Fruit fly (Drosophila melanogaster) whole organism, prepupa: ENCODE data around the gene CG5104.

Source experiments
- Blimp-1 ChIP-seq: fragments of 200-800 bp; sonication (Bioruptor generic); optimal IDR thresholded peaks from 3 replicates; lab custom pipeline; 2017; ENCODE audit warnings: missing biosample characterization, missing genetic modification characterization, mild to moderate bottlenecking, moderate library complexity, missing genetic modification reagents
- CG11294 ChIP-seq: fragments of 200-800 bp; sonication (Bioruptor generic); IDR thresholded peaks from 2 replicates; pipeline ENCODE4 v1.3.6; 2022; ENCODE audit warnings: missing biosample characterization, missing genetic modification characterization
- CG11902 ChIP-seq: fragments of 200-800 bp; sonication (Bioruptor generic); optimal IDR thresholded peaks from 3 replicates; lab custom pipeline; 2016; ENCODE audit warnings: missing biosample characterization, missing genetic modification characterization
- CG15336 ChIP-seq: fragments of 200-800 bp; sonication (Bioruptor generic); IDR thresholded peaks from 2 replicates; pipeline ENCODE4 v1.3.6; 2022; ENCODE audit warnings: missing biosample characterization, missing genetic modification characterization
- CG1621 ChIP-seq: fragments of 200-800 bp; sonication (Bioruptor generic); optimal IDR thresholded peaks from 3 replicates; lab custom pipeline; 2018; ENCODE audit warnings: missing biosample characterization, mild to moderate bottlenecking, missing genetic modification characterization
- CG16779 ChIP-seq: fragments of 200-800 bp; sonication (Bioruptor generic); optimal IDR thresholded peaks from 3 replicates; lab custom pipeline; 2017; ENCODE audit warnings: missing biosample characterization, mild to moderate bottlenecking, missing genetic modification characterization
- CG3032 ChIP-seq: fragments of 200-800 bp; optimal IDR thresholded peaks from 2 replicates; lab custom pipeline; 2019; ENCODE audit warnings: missing biosample characterization, mild to moderate bottlenecking, missing genetic modification characterization, moderate library complexity
- CG31627 ChIP-seq: fragments of 200-800 bp; sonication (Bioruptor generic); optimal IDR thresholded peaks from 3 replicates; lab custom pipeline; 2016; ENCODE audit warnings: missing biosample characterization, missing genetic modification characterization
- CG34406 ChIP-seq: fragments of 200-800 bp; sonication (Bioruptor generic); optimal IDR thresholded peaks from 3 replicates; lab custom pipeline; 2016; ENCODE audit warnings: missing biosample characterization, missing genetic modification characterization
- CG3919 ChIP-seq: fragments of 200-800 bp; sonication (Bioruptor generic); optimal IDR thresholded peaks from 3 replicates; lab custom pipeline; 2016; ENCODE audit warnings: missing biosample characterization, missing genetic modification characterization
- CG6854 ChIP-seq: fragments of 200-800 bp; sonication (Bioruptor generic); optimal IDR thresholded peaks from 2 replicates; lab custom pipeline; 2017; ENCODE audit warnings: missing biosample characterization, mild to moderate bottlenecking, missing genetic modification characterization
- CG8119 ChIP-seq: fragments of 200-800 bp; sonication (Bioruptor generic); IDR thresholded peaks from 3 replicates; pipeline ENCODE4 v1.3.6; 2022; ENCODE audit warnings: missing biosample characterization, missing genetic modification characterization
- CG8319 ChIP-seq: fragments of 200-800 bp; sonication (Bioruptor generic); optimal IDR thresholded peaks from 3 replicates; lab custom pipeline; 2016; ENCODE audit warnings: missing biosample characterization, missing genetic modification characterization
- CG8632 ChIP-seq: fragments of 200-800 bp; sonication (Bioruptor generic); optimal IDR thresholded peaks from 3 replicates; lab custom pipeline; 2016; ENCODE audit warnings: missing biosample characterization, missing genetic modification characterization
- CG9139 ChIP-seq: fragments of 200-800 bp; sonication (Bioruptor generic); optimal IDR thresholded peaks from 3 replicates; lab custom pipeline; 2017; ENCODE audit warnings: missing biosample characterization, mild to moderate bottlenecking, missing genetic modification characterization
- Eip75B ChIP-seq: fragments of 200-800 bp; sonication (Bioruptor generic); optimal IDR thresholded peaks from 3 replicates; lab custom pipeline; 2016; ENCODE audit warnings: missing biosample characterization, missing genetic modification characterization
- Eip78C ChIP-seq: fragments of 200-800 bp; sonication (Bioruptor generic); peaks from one replicate; lab custom pipeline; 2016; ENCODE audit warnings: missing biosample characterization, missing genetic modification characterization
- Eip93F ChIP-seq: fragments of 200-800 bp; sonication (Bioruptor generic); optimal IDR thresholded peaks from 2 replicates; lab custom pipeline; 2016; ENCODE audit warnings: missing biosample characterization, mild to moderate bottlenecking, missing genetic modification characterization
- Ets21C ChIP-seq: fragments of 200-800 bp; sonication (Bioruptor generic); optimal IDR thresholded peaks from 3 replicates; lab custom pipeline; 2016; ENCODE audit warnings: missing biosample characterization, missing genetic modification characterization
- Ets96B ChIP-seq: fragments of 200-800 bp; optimal IDR thresholded peaks from 2 replicates; lab custom pipeline; 2019; ENCODE audit warnings: missing biosample characterization, mild to moderate bottlenecking, missing genetic modification characterization, moderate library complexity
- Gug ChIP-seq: fragments of 200-800 bp; sonication (Bioruptor generic); IDR thresholded peaks from 2 replicates; pipeline ENCODE4 v1.3.6; 2022; ENCODE audit warnings: missing biosample characterization, missing genetic modification characterization
- Hr38 ChIP-seq: sonication (Bioruptor generic); optimal IDR thresholded peaks from 2 replicates; lab custom pipeline; 2016; ENCODE audit warnings: missing biosample characterization, missing genetic modification characterization
- Met ChIP-seq: fragments of 200-800 bp; sonication (Bioruptor generic); optimal IDR thresholded peaks from 3 replicates; lab custom pipeline; 2016; ENCODE audit warnings: missing biosample characterization, missing genetic modification characterization
- Sox102F ChIP-seq: fragments of 200-800 bp; sonication (Bioruptor generic); optimal IDR thresholded peaks from 2 replicates; lab custom pipeline; 2016; ENCODE audit warnings: missing biosample characterization, mild to moderate bottlenecking, missing genetic modification characterization
- Sox14 ChIP-seq: fragments of 200-800 bp; sonication (Bioruptor generic); optimal IDR thresholded peaks from 3 replicates; lab custom pipeline; 2016; ENCODE audit warnings: missing biosample characterization, missing genetic modification characterization
- Sox15 ChIP-seq: fragments of 200-800 bp; sonication (Bioruptor generic); optimal IDR thresholded peaks from 3 replicates; lab custom pipeline; 2016; ENCODE audit warnings: missing biosample characterization, missing genetic modification characterization
- acj6 ChIP-seq: fragments of 200-800 bp; sonication (Bioruptor generic); optimal IDR thresholded peaks from 3 replicates; lab custom pipeline; 2016; ENCODE audit warnings: missing biosample characterization, missing genetic modification characterization
- dac ChIP-seq: fragments of 200-800 bp; sonication (Bioruptor generic); optimal IDR thresholded peaks from 2 replicates; lab custom pipeline; 2017; ENCODE audit warnings: missing biosample characterization, mild to moderate bottlenecking, missing genetic modification characterization
- eg ChIP-seq: fragments of 200-800 bp; sonication (Bioruptor generic); IDR thresholded peaks from 3 replicates; pipeline ENCODE4 v1.3.6; 2022; ENCODE audit warnings: missing biosample characterization, missing genetic modification characterization
- fd85E ChIP-seq: fragments of 200-800 bp; sonication (Bioruptor generic); optimal IDR thresholded peaks from 3 replicates; lab custom pipeline; 2016; ENCODE audit warnings: missing biosample characterization, missing genetic modification characterization
- fkh ChIP-seq: fragments of 200-800 bp; sonication (Bioruptor generic); optimal IDR thresholded peaks from 3 replicates; lab custom pipeline; 2017; ENCODE audit warnings: missing biosample characterization, mild to moderate bottlenecking, missing genetic modification characterization, moderate library complexity
- lz ChIP-seq: fragments of 200-800 bp; sonication (Bioruptor generic); optimal IDR thresholded peaks from 3 replicates; lab custom pipeline; 2016; ENCODE audit warnings: missing biosample characterization, missing genetic modification characterization
- net ChIP-seq: fragments of 200-800 bp; sonication (Bioruptor generic); optimal IDR thresholded peaks from 3 replicates; lab custom pipeline; 2016; ENCODE audit warnings: missing biosample characterization, missing genetic modification characterization
- spab ChIP-seq: fragments of 200-800 bp; sonication (Bioruptor generic); optimal IDR thresholded peaks from 2 replicates; lab custom pipeline; 2017; ENCODE audit warnings: missing biosample characterization, mild to moderate bottlenecking, missing genetic modification characterization, missing genetic modification reagents
- ss ChIP-seq, 2 experiments: fragments of 200-800 bp; sonication (Bioruptor generic); optimal IDR thresholded peaks; 2 replicates in 1 of 2; 3 replicates in 1 of 2; lab custom pipeline; 2017 to 2018; ENCODE audit warnings: mild to moderate bottlenecking in 2 of 2, missing biosample characterization in 2 of 2, missing genetic modification characterization in 2 of 2, moderate library complexity in 1 of 2
- svp ChIP-seq: fragments of 200-800 bp; sonication (Bioruptor generic); peaks from one replicate; lab custom pipeline; 2016; ENCODE audit warnings: missing biosample characterization, missing genetic modification characterization
- topi ChIP-seq: fragments of 200-800 bp; sonication (Bioruptor generic); optimal IDR thresholded peaks from 3 replicates; lab custom pipeline; 2016; ENCODE audit warnings: missing biosample characterization, missing genetic modification characterization
- vri ChIP-seq: fragments of 200-800 bp; sonication (Bioruptor generic); optimal IDR thresholded peaks from 3 replicates; lab custom pipeline; 2016; ENCODE audit warnings: missing biosample characterization, mild to moderate bottlenecking, missing genetic modification characterization

The CG5104 gene

DNA sequence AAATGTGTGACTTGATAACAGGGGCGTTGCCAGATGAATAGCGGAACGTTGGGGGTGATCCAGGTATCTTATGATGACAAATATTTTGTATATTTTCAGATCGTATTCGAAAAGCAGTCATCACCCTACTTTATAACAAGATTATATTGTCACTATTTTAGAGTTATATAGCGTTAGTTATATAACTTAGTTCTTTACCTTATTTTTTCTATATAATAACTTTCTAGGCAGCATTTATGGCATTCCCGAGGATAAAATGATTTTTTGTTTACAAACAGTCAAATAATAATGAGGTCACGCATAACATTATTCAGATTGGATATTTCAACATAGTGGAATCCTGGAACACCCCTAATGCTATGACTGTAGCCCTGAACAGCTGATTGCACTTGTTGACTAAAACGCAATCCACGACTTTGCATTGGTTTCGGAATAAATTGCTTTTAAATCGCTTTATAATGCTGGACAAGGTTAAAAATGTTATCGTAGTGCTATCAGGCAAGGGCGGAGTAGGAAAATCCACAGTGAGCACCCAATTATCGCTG lies 5.5 kb downstream of the CG5104 start, which contains the start of gene Nubp2 (continued):
- TF ChIP-seq acj6 (GFP tag; lab: Kevin White, UChicago) (peak; percentile 97), Hr38 (GFP tag; lab: Kevin White, UChicago) (peak; percentile 47), CG16779 (peak; percentile 64), svp (peak; percentile 97), CG11902 (GFP tag; lab: Kevin White, UChicago) (peak; percentile 93), CG3919 (GFP tag; lab: Kevin White, UChicago) (peak; percentile 93), CG3032 (tag; lab: Kevin White, UChicago) (peak; percentile 97), CG1621 (peak; percentile 85), Eip75B (GFP tag; lab: Kevin White, UChicago) (peak; percentile 96), Gug (GFP tag; lab: Robert Waterston, UW) (peak; percentile 90), Met (GFP tag; lab: Kevin White, UChicago) (peak; percentile 95), Ets21C (GFP tag; lab: Kevin White, UChicago) (peak; percentile 93), CG31627 (peak; percentile 96), Ets96B (tag; lab: Kevin White, UChicago) (peak; percentile 92), spab (GFP tag; lab: Kevin White, UChicago) (peak; percentile 83), fd85E (GFP tag; lab: Kevin White, UChicago) (peak; percentile 82), CG8119 (GFP tag; lab: Robert Waterston, UW) (peak; percentile 93), lz (peak; percentile 97), CG6854 (GFP tag; lab: Kevin White, UChicago) (peak; percentile 63)

DNA sequence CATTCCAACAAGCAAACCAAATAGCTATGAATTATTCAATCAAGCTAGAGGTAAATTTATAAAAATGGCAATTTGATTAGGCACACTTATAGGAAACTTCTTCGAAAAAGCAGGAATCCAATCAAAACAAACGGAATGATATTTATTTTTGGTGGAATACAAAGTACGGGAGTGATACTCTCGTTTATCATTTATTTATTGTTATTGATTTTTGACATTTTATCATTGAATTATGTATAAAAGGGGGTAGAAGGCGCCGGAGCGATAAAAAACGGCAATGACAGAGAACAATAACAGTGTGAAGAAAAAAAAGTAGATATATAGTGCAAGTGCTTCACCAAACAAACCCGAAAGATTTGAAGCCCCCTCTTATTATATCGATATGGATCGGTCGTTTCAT lies 9.1 kb downstream of the CG5104 start:
- no peak for TF ChIP-seq Ets21C (GFP tag; lab: Kevin White, UChicago)
- TF ChIP-seq CG8319 (GFP tag; lab: Kevin White, UChicago): no peak
- no peak for TF ChIP-seq Gug (GFP tag; lab: Robert Waterston, UW)
- no peak for TF ChIP-seq topi (GFP tag; lab: Kevin White, UChicago)

DNA sequence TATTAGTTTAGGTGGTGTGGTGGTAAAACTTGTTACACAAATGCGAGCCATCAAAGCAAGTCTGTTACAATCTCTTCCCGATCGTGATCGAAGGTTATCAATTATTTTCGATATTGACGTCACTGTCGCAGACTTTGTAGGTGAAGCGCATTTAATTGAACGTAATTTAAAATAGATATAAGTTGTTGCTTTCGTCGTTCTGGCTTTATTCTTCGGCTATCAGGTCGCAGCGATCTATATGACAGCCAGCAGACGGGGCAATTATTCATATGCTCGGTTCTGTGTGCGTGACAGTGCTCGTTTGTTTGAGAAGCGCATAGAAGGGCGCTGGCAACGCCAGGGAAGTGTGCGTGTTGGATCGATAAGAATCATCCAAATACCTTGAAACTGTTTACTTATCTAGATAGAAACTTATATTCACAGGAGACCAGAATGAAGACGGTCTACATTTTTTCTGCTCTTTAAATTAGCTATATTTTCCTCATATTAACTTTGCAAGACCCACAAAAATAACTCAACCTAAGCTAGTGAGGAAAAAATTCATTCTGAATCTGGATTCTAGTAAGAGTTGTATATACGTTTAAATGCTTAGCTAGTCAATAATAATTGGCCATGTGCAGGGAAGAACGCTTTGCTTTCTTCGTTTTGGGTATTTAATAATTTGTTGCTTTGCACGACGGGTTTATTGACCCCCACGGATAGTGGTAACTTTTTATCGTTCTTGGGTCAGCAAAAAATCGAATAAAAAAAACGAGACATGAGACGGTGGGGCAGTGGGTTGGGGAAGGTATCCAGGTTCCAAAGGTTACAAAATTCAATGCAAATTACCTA lies 9.8 kb downstream of the CG5104 start:
- TF ChIP-seq CG6854 (GFP tag; lab: Kevin White, UChicago) (no peak), Sox15 (GFP tag; lab: Kevin White, UChicago) (no peak), Eip78C (GFP tag; lab: Kevin White, UChicago) (peak; percentile 40), ss (GFP tag; optimal IDR thresholded peaks at IDR 0.05; lab: Kevin White, UChicago) (peak in 1 of 2 experiments; percentile 24), Hr38 (GFP tag; lab: Kevin White, UChicago) (no peak), fkh (GFP tag; lab: Kevin White, UChicago) (peak; percentile 31), svp (peak; percentile 74), Blimp-1 (GFP tag; lab: Kevin White, UChicago) (no peak), vri (GFP tag; lab: Kevin White, UChicago) (no peak), lz (no peak), CG34406 (GFP tag; lab: Kevin White, UChicago) (no peak), eg (GFP tag; lab: Robert Waterston, UW) (no peak)

DNA sequence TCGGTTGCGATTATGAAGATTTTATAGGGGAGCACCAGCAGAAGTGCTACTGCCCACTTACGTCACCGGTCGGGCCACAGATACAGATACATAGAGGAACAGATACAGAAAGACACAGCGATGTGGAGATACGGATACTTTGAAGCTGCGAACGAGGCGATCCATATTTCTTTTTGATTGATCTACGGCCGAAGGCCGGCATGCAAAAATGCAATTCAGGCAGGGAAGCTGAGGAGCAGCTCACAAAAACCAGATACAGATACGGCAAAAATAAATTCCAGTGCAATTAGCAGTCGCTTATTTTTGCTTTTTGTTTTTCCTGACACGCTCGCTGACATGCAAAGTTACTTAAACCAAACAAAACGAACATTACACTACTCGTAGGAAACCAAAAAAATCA lies 10.4 kb downstream of the CG5104 start:
- TF ChIP-seq ss (GFP tag; optimal IDR thresholded peaks at IDR 0.05; lab: Kevin White, UChicago): peak in 1 of 2 experiments; percentile 70
- TF ChIP-seq net: no peak
- no peak for TF ChIP-seq topi (GFP tag; lab: Kevin White, UChicago)
- TF ChIP-seq svp: peak; percentile 89
- no peak for TF ChIP-seq Sox102F (GFP tag; lab: Kevin White, UChicago)

DNA sequence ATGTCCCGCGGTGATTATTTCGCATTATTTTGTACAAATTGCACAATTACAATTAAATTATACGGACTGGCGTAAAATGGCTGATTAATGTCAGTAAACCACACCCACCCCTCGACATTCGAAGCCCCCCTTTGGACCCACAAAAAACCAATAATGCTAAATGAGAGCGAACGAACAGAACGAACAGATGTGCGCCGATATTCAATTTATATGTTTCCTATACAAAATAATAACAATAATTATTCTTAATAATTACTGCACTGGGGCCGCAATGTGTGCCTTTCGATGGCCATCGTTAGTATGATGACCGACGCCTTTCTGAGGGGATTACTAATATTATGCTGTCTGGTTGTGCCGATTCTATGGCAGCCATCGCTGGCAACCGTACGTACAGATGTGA lies 12.6 kb downstream of the CG5104 start, which contains the start of gene CG13250:
Gene CG13250, plus strand, starts transcription at position 301 of the 400 bp plus-strand sequence.
- TF ChIP-seq fd85E (GFP tag; lab: Kevin White, UChicago) (no peak), Ets21C (GFP tag; lab: Kevin White, UChicago) (no peak), dac (GFP tag; lab: Kevin White, UChicago) (no peak), CG9139 (GFP tag; lab: Kevin White, UChicago) (no peak), Eip93F (GFP tag; lab: Kevin White, UChicago) (no peak), CG15336 (GFP tag; lab: Robert Waterston, UW) (no peak), svp (no peak), CG11294 (GFP tag; lab: Robert Waterston, UW) (no peak), Ets96B (tag; lab: Kevin White, UChicago) (no peak), CG8632 (GFP tag; lab: Kevin White, UChicago) (no peak), Sox14 (no peak), CG8119 (GFP tag; lab: Robert Waterston, UW) (no peak), CG6854 (GFP tag; lab: Kevin White, UChicago) (no peak), acj6 (GFP tag; lab: Kevin White, UChicago) (no peak), CG16779 (no peak), lz (no peak)
